Worm (Caenorhabditis elegans): ENCODE measurements around the gene cyp-25A4.

DNA sequence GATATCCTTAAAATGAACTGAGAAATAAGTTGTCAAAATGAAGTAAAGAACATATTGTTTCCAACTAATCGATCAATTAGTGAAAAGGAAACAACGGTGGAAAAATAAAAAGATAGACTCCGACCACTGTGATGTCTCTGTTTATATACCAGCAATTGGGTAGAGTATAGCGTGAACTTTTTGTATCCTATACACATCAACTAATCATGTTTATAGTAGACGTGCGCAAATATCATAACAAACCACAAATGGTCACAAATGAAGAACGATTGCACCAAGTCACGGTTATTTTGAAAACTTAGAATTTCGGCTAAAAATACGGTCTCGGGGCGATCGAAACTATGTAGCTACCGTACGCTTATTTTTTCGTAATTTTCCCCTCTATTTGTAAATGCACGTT is 12.2 kb downstream of the cyp-25A4 start, which contains the start of gene cyp-25A3:
- TF ChIP-seq him-1 (tag; optimal IDR thresholded peaks at IDR 0.05) (no peak), dao-5 (tag; optimal IDR thresholded peaks at IDR 0.05) (no peak), W03F9.2 (tag; optimal IDR thresholded peaks at IDR 0.05) (no peak)
